Fruit fly (Drosophila melanogaster) whole organism, wandering third instar larva: Measurements from ENCODE around the gene CG17118.

ENCODE experiments used
- Abd-B ChIP-seq: fragments of >200 bp; optimal IDR thresholded peaks from 2 replicates; lab custom pipeline; 2017; ENCODE audit warnings: missing biosample characterization, missing genetic modification characterization
- CG9705 ChIP-seq: fragments of 200-800 bp; sonication (Bioruptor generic); optimal IDR thresholded peaks from 2 replicates; lab custom pipeline; 2018; ENCODE audit warnings: missing biosample characterization, mild to moderate bottlenecking, missing genetic modification characterization
- Jra ChIP-seq: sonication (Bioruptor generic); optimal IDR thresholded peaks from 2 replicates; lab custom pipeline; 2016; ENCODE audit warnings: missing biosample characterization, missing genetic modification characterization
- Mio ChIP-seq: sonication (Bioruptor generic); optimal IDR thresholded peaks from 2 replicates; lab custom pipeline; 2016; ENCODE audit warnings: missing biosample characterization, missing genetic modification characterization
- OdsH ChIP-seq: fragments of 200-800 bp; sonication (Bioruptor generic); optimal IDR thresholded peaks from 2 replicates; lab custom pipeline; 2016; ENCODE audit warnings: missing biosample characterization, mild to moderate bottlenecking, missing genetic modification characterization
- Rel ChIP-seq, 2 experiments: fragments of 200-800 bp; sonication (Bioruptor generic) in 1 of 2; optimal IDR thresholded peaks; 2 replicates in 1 of 2; 3 replicates in 1 of 2; lab custom pipeline; 2016 to 2019; ENCODE audit warnings: mild to moderate bottlenecking in 2 of 2, missing biosample characterization in 2 of 2, missing genetic modification characterization in 2 of 2, moderate library complexity in 1 of 2
- dsf ChIP-seq: sonication (Bioruptor generic); optimal IDR thresholded peaks from 2 replicates; lab custom pipeline; 2016; ENCODE audit warnings: missing biosample characterization, missing genetic modification characterization, borderline replicate concordance
- ey ChIP-seq: fragments of 200-800 bp; sonication (Bioruptor generic); optimal IDR thresholded peaks from 2 replicates; lab custom pipeline; 2016; ENCODE audit warnings: missing biosample characterization, missing genetic modification characterization
- pan ChIP-seq: fragments of >200 bp; optimal IDR thresholded peaks from 2 replicates; lab custom pipeline; 2017
- psq ChIP-seq: fragments of 200-800 bp; sonication (Bioruptor generic); optimal IDR thresholded peaks from 3 replicates; lab custom pipeline; 2017; ENCODE audit warnings: missing biosample characterization, mild to moderate bottlenecking, missing genetic modification characterization, moderate library complexity
- usp ChIP-seq: fragments of >200 bp; optimal IDR thresholded peaks from 2 replicates; lab custom pipeline; 2017; ENCODE audit warnings: missing biosample characterization, missing genetic modification characterization

DNA sequence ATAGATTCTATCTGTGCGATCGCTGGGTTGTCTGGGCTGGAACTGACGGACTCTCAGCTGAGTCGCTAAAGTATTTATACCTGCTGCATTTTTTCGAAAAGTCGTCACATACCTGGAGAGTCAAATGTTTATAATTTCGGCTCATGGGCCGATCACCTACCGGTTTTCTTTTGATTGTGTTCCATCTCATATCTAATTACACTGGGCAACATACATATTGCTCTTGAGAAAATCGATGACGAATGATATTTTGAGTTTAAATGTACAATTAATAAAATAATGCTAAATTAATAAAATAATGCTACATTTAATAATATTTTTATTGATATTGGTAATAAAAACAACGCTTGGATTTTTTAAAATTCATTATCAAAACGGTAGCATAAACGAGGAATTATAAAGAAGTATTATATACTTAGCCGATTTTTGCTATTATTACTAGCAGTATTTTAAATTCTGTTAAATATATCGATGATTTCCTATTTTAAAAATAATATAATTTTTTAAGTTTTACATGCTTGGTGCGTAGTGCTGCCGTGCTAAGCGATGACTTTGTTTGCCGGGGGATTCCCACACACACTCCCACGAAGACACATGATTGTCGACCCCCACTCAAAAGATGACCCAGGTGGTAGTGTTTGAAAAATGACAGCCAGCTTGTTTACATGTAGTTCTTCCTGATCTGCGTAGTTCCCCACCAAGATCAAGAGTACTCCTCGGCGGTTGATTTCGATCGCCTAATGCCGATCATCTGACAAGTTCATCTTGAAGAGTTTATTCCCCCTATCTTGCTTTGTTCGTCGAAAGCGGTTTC is 40.6 kb upstream of the CG17118 start, which contains the start of gene CG7294:
- TF ChIP-seq Abd-B (GFP tag; lab: Kevin White, UChicago), result no peak
- no peak for TF ChIP-seq OdsH
- no peak for TF ChIP-seq CG9705
- no peak for TF ChIP-seq Jra (GFP tag; lab: Kevin White, UChicago)
- TF ChIP-seq psq, result no peak
- TF ChIP-seq dsf, result no peak
- TF ChIP-seq Rel (GFP tag; optimal IDR thresholded peaks at IDR 0.05; lab: Kevin White, UChicago), result no peak
- TF ChIP-seq Rel (tag; optimal IDR thresholded peaks at IDR 0.05; lab: Kevin White, UChicago), result peak; percentile 84
- TF ChIP-seq Mio, result no peak
- no peak for TF ChIP-seq pan (lab: Kevin White, UChicago)
- no peak for TF ChIP-seq ey
- no peak for TF ChIP-seq usp (GFP tag; lab: Kevin White, UChicago)
